Fruit fly (Drosophila melanogaster): ENCODE results near the gene Dred.

The Dred gene

dm6 chr3L:19544810-19545209 is 805 bp upstream of the Dred start, which contains the start of the genes CG46435 and Rcd7:
Gene CG46435, plus strand, starts transcription at chr3L:19545110.
Gene Rcd7, plus strand, starts transcription at chr3L:19545110.
- TF ChIP-seq Sin3A (optimal IDR thresholded peaks at IDR 0.05) = no peak
- TF ChIP-seq h (optimal IDR thresholded peaks at IDR 0.05) = no peak
- TF ChIP-seq insv (optimal IDR thresholded peaks at IDR 0.05) = no peak
- no peak for TF ChIP-seq Myc (optimal IDR thresholded peaks at IDR 0.05)
- no peak for TF ChIP-seq psq (optimal IDR thresholded peaks at IDR 0.05)
- TF ChIP-seq ttk (optimal IDR thresholded peaks at IDR 0.05) = no peak

DNA sequence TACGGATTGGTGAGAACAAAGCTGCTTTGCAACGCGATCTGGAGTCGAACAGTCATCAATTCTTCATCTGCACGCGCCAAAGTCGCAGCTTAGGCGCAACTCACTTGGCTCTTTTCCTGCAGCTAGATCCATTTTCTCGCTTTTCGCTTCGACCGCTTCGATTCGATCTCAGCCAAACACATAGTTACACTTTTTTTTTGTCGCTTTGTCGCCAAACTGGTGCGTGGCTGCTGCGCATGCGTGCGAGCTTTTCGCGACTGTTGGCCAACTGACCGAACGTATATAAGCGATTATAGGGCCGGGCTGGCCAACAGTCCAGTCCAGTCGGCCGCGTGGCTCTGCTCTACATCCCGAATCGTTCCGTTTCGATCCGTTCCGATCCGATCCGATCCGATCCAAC is 11.6 kb downstream of the Dred start, which contains the start of gene Cpr76Bd:
Gene Cpr76Bd, plus strand, starts transcription at position 301 of the 400 bp plus-strand sequence.
- TF ChIP-seq ttk (optimal IDR thresholded peaks at IDR 0.05) = no peak
- no peak for TF ChIP-seq Myc (optimal IDR thresholded peaks at IDR 0.05)
- TF ChIP-seq insv (optimal IDR thresholded peaks at IDR 0.05) = no peak
- no peak for TF ChIP-seq psq (optimal IDR thresholded peaks at IDR 0.05)
- TF ChIP-seq Sin3A (optimal IDR thresholded peaks at IDR 0.05) = no peak
- TF ChIP-seq h (optimal IDR thresholded peaks at IDR 0.05) = no peak

DNA sequence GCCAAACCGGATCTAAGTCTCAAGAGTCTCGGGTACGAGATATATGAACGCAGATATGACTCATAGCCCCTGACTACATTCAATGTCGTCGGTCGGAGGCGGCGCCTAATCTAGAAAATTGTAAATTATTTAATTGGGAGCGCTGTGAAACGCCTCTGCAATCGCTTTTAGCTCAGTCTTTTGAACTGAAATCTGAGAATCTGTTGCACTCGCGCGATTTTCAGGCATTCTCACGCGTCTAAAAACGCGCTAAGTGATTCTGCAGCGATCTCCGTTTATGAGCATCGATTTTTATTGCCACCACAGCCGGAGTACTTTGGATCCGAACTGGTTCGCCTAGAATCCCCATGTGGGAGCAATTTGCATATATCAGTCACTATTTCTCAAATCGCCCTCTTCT is 15.5 kb downstream of the Dred start:
- no peak for TF ChIP-seq Sin3A (optimal IDR thresholded peaks at IDR 0.05)
- no peak for TF ChIP-seq insv (optimal IDR thresholded peaks at IDR 0.05)
- TF ChIP-seq psq (optimal IDR thresholded peaks at IDR 0.05) = no peak
- no peak for TF ChIP-seq h (optimal IDR thresholded peaks at IDR 0.05)
- TF ChIP-seq Myc (optimal IDR thresholded peaks at IDR 0.05) = no peak
- no peak for TF ChIP-seq ttk (optimal IDR thresholded peaks at IDR 0.05)

dm6 chr3L:19525736-19526135 is 18.3 kb downstream of the Dred start:
- no peak for TF ChIP-seq psq (optimal IDR thresholded peaks at IDR 0.05)
- TF ChIP-seq ttk (optimal IDR thresholded peaks at IDR 0.05) = no peak
- TF ChIP-seq Sin3A (optimal IDR thresholded peaks at IDR 0.05) = no peak
- TF ChIP-seq Myc (optimal IDR thresholded peaks at IDR 0.05) = no peak
- no peak for TF ChIP-seq h (optimal IDR thresholded peaks at IDR 0.05)
- no peak for TF ChIP-seq insv (optimal IDR thresholded peaks at IDR 0.05)

DNA sequence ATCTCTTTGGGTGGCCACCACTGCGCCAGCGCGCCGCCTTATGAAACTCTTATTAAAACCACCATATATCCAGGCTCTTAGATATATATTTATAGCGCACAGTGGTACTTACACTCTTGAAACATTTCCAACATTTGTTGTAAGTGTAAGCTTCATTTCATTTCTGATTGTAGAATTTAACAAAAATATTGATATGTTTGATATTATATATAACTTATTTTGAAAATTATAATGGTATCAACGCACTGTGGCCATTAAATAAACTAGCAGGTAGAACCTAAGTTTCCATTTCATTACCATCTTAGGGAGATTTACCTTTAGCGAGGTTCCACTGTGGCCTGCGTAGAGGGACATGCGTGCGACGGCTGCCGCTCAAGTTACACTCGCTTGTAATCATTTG is 19.3 kb downstream of the Dred start:
- TF ChIP-seq insv (optimal IDR thresholded peaks at IDR 0.05) (no peak), psq (optimal IDR thresholded peaks at IDR 0.05) (no peak), Myc (optimal IDR thresholded peaks at IDR 0.05) (no peak), ttk (optimal IDR thresholded peaks at IDR 0.05) (no peak), Sin3A (optimal IDR thresholded peaks at IDR 0.05) (no peak), h (optimal IDR thresholded peaks at IDR 0.05) (no peak)

dm6 chr3L:19521093-19521492 is 22.9 kb downstream of the Dred start:
- TF ChIP-seq ttk (optimal IDR thresholded peaks at IDR 0.05) (no peak), psq (optimal IDR thresholded peaks at IDR 0.05) (no peak), insv (optimal IDR thresholded peaks at IDR 0.05) (no peak), h (optimal IDR thresholded peaks at IDR 0.05) (no peak), Sin3A (optimal IDR thresholded peaks at IDR 0.05) (no peak), Myc (optimal IDR thresholded peaks at IDR 0.05) (no peak)

- TF ChIP-seq Sin3A (optimal IDR thresholded peaks at IDR 0.05) (no peak), insv (optimal IDR thresholded peaks at IDR 0.05) (no peak), Myc (optimal IDR thresholded peaks at IDR 0.05) (no peak), h (optimal IDR thresholded peaks at IDR 0.05) (no peak), ttk (optimal IDR thresholded peaks at IDR 0.05) (no peak), psq (optimal IDR thresholded peaks at IDR 0.05) (no peak)
Measured at dm6 chr3L:19520645-19521044, 23.4 kb downstream of the Dred start, which contains the start of gene Cpr76Bc. Gene Cpr76Bc, plus strand, starts transcription at chr3L:19520945.

DNA sequence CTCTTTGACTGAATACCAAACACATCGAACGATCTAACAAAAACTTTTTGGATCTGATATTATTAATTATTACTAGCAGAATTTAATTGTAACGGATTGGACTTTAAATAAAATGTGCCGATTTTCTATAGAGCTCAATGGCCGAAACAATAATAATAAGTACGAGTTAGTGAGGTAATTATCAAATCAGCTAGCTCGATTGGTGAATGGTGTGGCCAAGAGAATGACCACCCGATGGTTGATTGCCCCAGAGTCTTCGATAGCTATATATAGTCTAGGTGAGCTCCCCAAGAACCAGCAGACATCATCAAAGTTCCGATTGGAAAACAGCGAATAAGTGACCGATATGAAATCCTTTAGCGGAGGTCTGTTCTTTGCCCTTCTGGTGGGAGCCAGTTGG is 24.7 kb downstream of the Dred start, which contains the start of gene Cpr76Bb:
Gene Cpr76Bb, plus strand, starts transcription at position 301 of the 400 bp plus-strand sequence.
- no peak for TF ChIP-seq insv (optimal IDR thresholded peaks at IDR 0.05)
- TF ChIP-seq Myc (optimal IDR thresholded peaks at IDR 0.05) = no peak
- no peak for TF ChIP-seq ttk (optimal IDR thresholded peaks at IDR 0.05)
- TF ChIP-seq h (optimal IDR thresholded peaks at IDR 0.05) = no peak
- TF ChIP-seq psq (optimal IDR thresholded peaks at IDR 0.05) = no peak
- no peak for TF ChIP-seq Sin3A (optimal IDR thresholded peaks at IDR 0.05)

- no peak for TF ChIP-seq h (optimal IDR thresholded peaks at IDR 0.05)
- TF ChIP-seq Sin3A (optimal IDR thresholded peaks at IDR 0.05) = no peak
- no peak for TF ChIP-seq psq (optimal IDR thresholded peaks at IDR 0.05)
- TF ChIP-seq ttk (optimal IDR thresholded peaks at IDR 0.05) = no peak
- TF ChIP-seq insv (optimal IDR thresholded peaks at IDR 0.05) = no peak
- TF ChIP-seq Myc (optimal IDR thresholded peaks at IDR 0.05) = no peak
Measured at dm6 chr3L:19518232-19518631, 25.8 kb downstream of the Dred start, which contains the start of gene Cpr76Ba. Gene Cpr76Ba, minus strand, starts transcription at chr3L:19518332.

DNA sequence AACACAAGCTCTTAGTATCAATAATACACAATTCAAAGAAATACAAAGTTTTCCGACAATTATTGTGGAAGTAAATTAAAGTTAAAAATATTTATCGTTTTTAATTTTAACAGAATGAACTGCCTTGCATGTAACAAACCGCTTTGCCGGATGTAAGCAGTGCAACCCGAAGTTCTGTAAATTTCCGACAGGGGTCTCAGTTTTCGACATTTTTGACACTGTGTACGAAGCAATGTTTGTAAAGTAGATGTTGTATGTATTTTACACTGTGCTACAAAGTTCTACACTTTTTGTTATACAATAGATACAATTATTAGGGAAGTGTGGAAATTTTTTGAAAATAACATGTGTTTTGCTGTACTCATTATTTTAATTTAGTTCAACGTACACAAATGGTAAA is 27.5 kb downstream of the Dred start:
- no peak for TF ChIP-seq psq (optimal IDR thresholded peaks at IDR 0.05)
- no peak for TF ChIP-seq Myc (optimal IDR thresholded peaks at IDR 0.05)
- TF ChIP-seq h (optimal IDR thresholded peaks at IDR 0.05) = no peak
- no peak for TF ChIP-seq Sin3A (optimal IDR thresholded peaks at IDR 0.05)
- no peak for TF ChIP-seq insv (optimal IDR thresholded peaks at IDR 0.05)
- no peak for TF ChIP-seq ttk (optimal IDR thresholded peaks at IDR 0.05)

DNA sequence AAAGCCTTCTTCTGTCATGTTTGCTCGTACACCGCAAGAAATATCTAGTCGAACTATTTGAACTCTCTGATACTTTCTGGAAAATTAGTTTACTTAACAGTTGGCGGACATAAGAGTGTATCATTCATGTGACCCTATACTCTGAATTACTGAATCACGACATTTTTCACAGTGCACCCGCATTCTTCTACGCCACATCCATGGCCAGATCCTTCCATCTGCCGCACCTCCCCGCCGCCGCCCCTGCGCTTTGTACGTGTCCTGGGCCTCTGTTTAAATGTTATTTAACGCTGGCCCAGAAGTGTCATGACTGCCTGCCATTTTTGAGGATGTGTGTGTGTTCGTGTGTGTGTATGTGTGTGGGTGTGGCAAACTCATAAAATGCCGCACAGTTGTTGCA is 31.3 kb downstream of the Dred start:
- TF ChIP-seq h (optimal IDR thresholded peaks at IDR 0.05) (no peak), psq (optimal IDR thresholded peaks at IDR 0.05) (no peak), Myc (optimal IDR thresholded peaks at IDR 0.05) (no peak), insv (optimal IDR thresholded peaks at IDR 0.05) (no peak), ttk (optimal IDR thresholded peaks at IDR 0.05) (no peak), Sin3A (optimal IDR thresholded peaks at IDR 0.05) (no peak)

dm6 chr3L:19504719-19505118 is 39.3 kb downstream of the Dred start:
- TF ChIP-seq Myc (optimal IDR thresholded peaks at IDR 0.05) (no peak), psq (optimal IDR thresholded peaks at IDR 0.05) (no peak), h (optimal IDR thresholded peaks at IDR 0.05) (no peak), ttk (optimal IDR thresholded peaks at IDR 0.05) (no peak), Sin3A (optimal IDR thresholded peaks at IDR 0.05) (no peak), insv (optimal IDR thresholded peaks at IDR 0.05) (no peak)

DNA sequence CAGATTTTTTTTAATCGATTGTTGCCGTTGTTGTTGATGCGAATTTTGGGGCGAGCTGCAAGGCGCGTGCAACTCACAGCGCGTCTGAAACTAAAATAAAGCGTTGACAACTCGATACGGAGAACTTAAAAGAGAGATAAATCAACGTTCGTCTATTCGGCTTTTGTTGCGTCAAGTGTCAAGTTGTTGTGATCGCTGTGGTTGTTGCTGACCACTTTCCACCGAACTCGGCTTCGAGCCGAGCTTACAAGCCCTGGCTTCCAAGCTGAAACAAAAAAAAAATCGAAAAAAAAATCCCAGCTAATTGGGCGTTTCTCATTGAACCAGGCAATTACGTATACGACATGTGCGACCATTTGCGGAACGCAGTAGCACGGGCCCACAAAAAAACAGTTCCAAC is 40.2 kb downstream of the Dred start, which contains the start of gene CG9452:
Gene CG9452, minus strand, starts transcription at position 101 of the 400 bp plus-strand sequence.
- TF ChIP-seq Sin3A (optimal IDR thresholded peaks at IDR 0.05) = no peak
- no peak for TF ChIP-seq psq (optimal IDR thresholded peaks at IDR 0.05)
- no peak for TF ChIP-seq h (optimal IDR thresholded peaks at IDR 0.05)
- no peak for TF ChIP-seq insv (optimal IDR thresholded peaks at IDR 0.05)
- TF ChIP-seq Myc (optimal IDR thresholded peaks at IDR 0.05) = no peak
- TF ChIP-seq ttk (optimal IDR thresholded peaks at IDR 0.05) = no peak

Data from Kc167 (cell line).